Worm (Caenorhabditis elegans): Measurements from ENCODE around the gene C49F8.15.

C49F8.15 gene

ce11 chrX:13354672-13355407, 7.5 kb downstream of the C49F8.15 start:
- TF ChIP-seq snpc-4 (tag; optimal IDR thresholded peaks at IDR 0.05) = no peak
- TF ChIP-seq lin-13 (GFP tag; optimal IDR thresholded peaks at IDR 0.05) = peak; percentile 2
- peak; percentile 94 for TF ChIP-seq blmp-1 (tag; optimal IDR thresholded peaks at IDR 0.05)
- TF ChIP-seq nhr-19 (GFP tag; conservative IDR thresholded peaks at IDR 0.05) = peak; percentile 66
- peak; percentile 27 for TF ChIP-seq ztf-4 (tag; optimal IDR thresholded peaks at IDR 0.05)
- TF ChIP-seq lsy-2 (tag; optimal IDR thresholded peaks at IDR 0.05) = peak in 1 of 2 experiments; percentile 12
- no peak for TF ChIP-seq hlh-17 (GFP tag; optimal IDR thresholded peaks at IDR 0.05; ENCODE audit: borderline replicate concordance)
- TF ChIP-seq pag-3 (tag; optimal IDR thresholded peaks at IDR 0.05; ENCODE audit: borderline replicate concordance, insufficient read depth) = no peak
- TF ChIP-seq unc-130 (tag; optimal IDR thresholded peaks at IDR 0.05) = peak; percentile 44
- peak; percentile 58 for TF ChIP-seq nhr-47 (tag; optimal IDR thresholded peaks at IDR 0.05)
- TF ChIP-seq tbx-2 (tag; optimal IDR thresholded peaks at IDR 0.05) = peak; percentile 49
- no peak for TF ChIP-seq vab-15 (tag; optimal IDR thresholded peaks at IDR 0.05)
- TF ChIP-seq nhr-84 (tag; optimal IDR thresholded peaks at IDR 0.05) = no peak
- peak; percentile 39 for TF ChIP-seq mep-1 (tag; optimal IDR thresholded peaks at IDR 0.05)
- peak; percentile 3 for TF ChIP-seq irx-1 (tag; optimal IDR thresholded peaks at IDR 0.05)
- peak; percentile 85 for TF ChIP-seq rnt-1 (tag; optimal IDR thresholded peaks at IDR 0.05)
- TF ChIP-seq fkh-8 (tag; optimal IDR thresholded peaks at IDR 0.05) = peak; percentile 54
- TF ChIP-seq elt-3 (tag; optimal IDR thresholded peaks at IDR 0.05) = peak in 3 of 6 experiments; percentile 32 to 49 (median 44)
- TF ChIP-seq nhr-85 (tag) = peak; percentile 90
- TF ChIP-seq elt-2 (tag; optimal IDR thresholded peaks at IDR 0.05) = peak; percentile 69
- no peak for TF ChIP-seq sptf-1 (tag; optimal IDR thresholded peaks at IDR 0.05)
- TF ChIP-seq nhr-71 (tag; optimal IDR thresholded peaks at IDR 0.05) = peak; percentile 76
- peak; percentile 83 for TF ChIP-seq lin-14 (GFP tag; optimal IDR thresholded peaks at IDR 0.05)
- TF ChIP-seq egl-27 (tag; optimal IDR thresholded peaks at IDR 0.05) = peak in 1 of 2 experiments; percentile 37
- TF ChIP-seq fos-1 (tag; optimal IDR thresholded peaks at IDR 0.05) = no peak
- TF ChIP-seq lin-35 (GFP tag; optimal IDR thresholded peaks at IDR 0.05) = peak in 1 of 2 experiments; percentile 37
- peak; percentile 71 for TF ChIP-seq jun-1 (tag; optimal IDR thresholded peaks at IDR 0.05)
- TF ChIP-seq snu-23 (GFP tag; optimal IDR thresholded peaks at IDR 0.05) = peak; percentile 62
- TF ChIP-seq nhr-76 (tag; optimal IDR thresholded peaks at IDR 0.05) = no peak
- peak; percentile 70 for TF ChIP-seq nhr-20 (tag; optimal IDR thresholded peaks at IDR 0.05)
- TF ChIP-seq nhr-90 (tag; optimal IDR thresholded peaks at IDR 0.05; ENCODE audit: poor library complexity) = peak; percentile 34
- TF ChIP-seq dsc-1 (tag; optimal IDR thresholded peaks at IDR 0.05) = peak; percentile 41
- peak; percentile 25 for TF ChIP-seq C16A3.4 (tag; optimal IDR thresholded peaks at IDR 0.05)

- peak; percentile 81 for TF ChIP-seq tbx-2 (tag; optimal IDR thresholded peaks at IDR 0.05)
- no peak for TF ChIP-seq zip-4 (GFP tag; optimal IDR thresholded peaks at IDR 0.05)
- TF ChIP-seq lin-39 (tag; optimal IDR thresholded peaks at IDR 0.05) = no peak
- TF ChIP-seq lin-13 (GFP tag; optimal IDR thresholded peaks at IDR 0.05) = peak; percentile 38
- peak; percentile 88 for TF ChIP-seq snu-23 (GFP tag; optimal IDR thresholded peaks at IDR 0.05)
- no peak for TF ChIP-seq ceh-8 (GFP tag; optimal IDR thresholded peaks at IDR 0.05)
- no peak for TF ChIP-seq efl-3 (GFP tag; optimal IDR thresholded peaks at IDR 0.05)
- peak; percentile 2 for TF ChIP-seq mef-2 (tag; optimal IDR thresholded peaks at IDR 0.05)
- peak; percentile 58 for TF ChIP-seq irx-1 (tag; optimal IDR thresholded peaks at IDR 0.05)
- TF ChIP-seq pax-3 (tag; optimal IDR thresholded peaks at IDR 0.05) = no peak
- TF ChIP-seq grh-1 (GFP tag; IDR thresholded peaks at IDR 0.05) = peak; percentile 77
- no peak for TF ChIP-seq Y116A8C.19 (tag; optimal IDR thresholded peaks at IDR 0.05; ENCODE audit: borderline replicate concordance)
- peak; percentile 73 for TF ChIP-seq nhr-47 (tag; optimal IDR thresholded peaks at IDR 0.05)
- TF ChIP-seq fkh-4 (tag; optimal IDR thresholded peaks at IDR 0.05; ENCODE audit: borderline replicate concordance) = no peak
- TF ChIP-seq fos-1 (tag; optimal IDR thresholded peaks at IDR 0.05) = peak; percentile 26
- TF ChIP-seq rnt-1 (tag; optimal IDR thresholded peaks at IDR 0.05) = peak; percentile 46
- peak; percentile 35 for TF ChIP-seq xbp-1 (tag; optimal IDR thresholded peaks at IDR 0.05)
- TF ChIP-seq lin-14 (GFP tag; optimal IDR thresholded peaks at IDR 0.05) = peak; percentile 92
- peak; percentile 55 to 77 for TF ChIP-seq egl-27 (tag; optimal IDR thresholded peaks at IDR 0.05)
- no peak for TF ChIP-seq nhr-12 (tag; optimal IDR thresholded peaks at IDR 0.05)
- peak in 1 of 2 experiments; percentile 9 for TF ChIP-seq efl-1 (optimal IDR thresholded peaks at IDR 0.05)
- peak in 1 of 2 experiments; percentile 93 for TF ChIP-seq efl-1 (GFP tag; optimal IDR thresholded peaks at IDR 0.05 in 1 of 2)
- TF ChIP-seq hlh-4 (tag; optimal IDR thresholded peaks at IDR 0.05) = no peak
- TF ChIP-seq jun-1 (tag; optimal IDR thresholded peaks at IDR 0.05) = peak; percentile 67
- peak; percentile 61 for TF ChIP-seq elt-2 (tag; optimal IDR thresholded peaks at IDR 0.05)
- peak; percentile 99 for TF ChIP-seq nhr-20 (tag; optimal IDR thresholded peaks at IDR 0.05)
- TF ChIP-seq nhr-77 (tag; optimal IDR thresholded peaks at IDR 0.05) = peak; percentile 57
- peak; percentile 17 for TF ChIP-seq lir-3 (tag; optimal IDR thresholded peaks at IDR 0.05; ENCODE audit: poor library complexity)
These were observed 8.9 kb downstream of the C49F8.15 start for ce11 chrX:13353530-13353929.
